Worm (Caenorhabditis elegans): ENCODE data around the gene srd-28.
A peak's percentile ranks its signal among the peaks of the same experiment; 100 is the strongest.

Gene srd-28

DNA sequence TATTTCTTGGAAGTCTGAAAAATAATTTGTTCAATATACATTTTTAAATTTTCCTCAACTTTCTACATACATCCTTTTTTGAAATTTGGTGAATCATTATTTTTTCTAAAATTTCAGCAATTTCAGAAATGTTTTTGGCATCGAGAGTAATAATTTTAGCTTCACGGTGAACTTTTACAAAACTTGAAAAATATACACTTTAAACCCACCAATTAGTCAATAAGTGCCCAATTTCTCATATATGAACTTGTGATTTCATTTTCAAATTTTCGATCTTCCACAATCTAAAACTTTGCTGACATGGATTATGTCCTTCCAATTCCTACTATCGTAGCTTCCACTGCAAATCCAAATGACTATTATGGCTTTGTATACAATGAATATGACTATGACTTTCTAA is 26.7 kb upstream of the srd-28 start, which contains the start of gene srw-24:
srw-24 (plus strand) TSS at position 301 of the 400 bp plus-strand sequence.
- no peak for TF ChIP-seq ama-1 (optimal IDR thresholded peaks at IDR 0.05)
- TF ChIP-seq zip-11 (GFP tag; IDR thresholded peaks at IDR 0.05) = no peak
- no peak for TF ChIP-seq mdl-1 (tag; optimal IDR thresholded peaks at IDR 0.05)
- no peak for TF ChIP-seq ztf-7 (tag; optimal IDR thresholded peaks at IDR 0.05)
- TF ChIP-seq ceh-32 (tag; optimal IDR thresholded peaks at IDR 0.05; ENCODE audit: poor library complexity) = no peak
- no peak for TF ChIP-seq hlh-30 (tag; optimal IDR thresholded peaks at IDR 0.05; ENCODE audit: insufficient read depth)
- no peak for TF ChIP-seq F49E8.2 (tag; optimal IDR thresholded peaks at IDR 0.05; ENCODE audit: borderline replicate concordance)
- TF ChIP-seq unc-130 (GFP tag; optimal IDR thresholded peaks at IDR 0.05) = no peak
- TF ChIP-seq lir-3 (tag; optimal IDR thresholded peaks at IDR 0.05) = no peak

DNA sequence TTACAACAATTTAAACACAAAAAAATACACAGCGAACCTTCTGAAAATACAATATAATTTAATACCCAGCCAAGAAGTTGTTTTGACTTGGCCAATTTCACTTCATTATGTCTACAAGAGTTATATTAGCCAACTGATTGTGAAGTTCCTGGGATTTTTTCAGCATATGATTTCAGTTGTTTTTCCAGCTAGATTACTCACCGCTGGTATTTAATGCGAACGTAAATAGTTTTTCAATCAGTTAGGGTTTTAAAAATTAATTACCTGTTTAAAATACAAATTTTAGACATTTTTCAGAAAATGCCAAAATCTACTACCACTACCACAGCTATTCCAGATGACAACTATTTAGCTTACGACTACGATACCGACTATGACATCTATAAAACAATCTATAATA is 24.8 kb upstream of the srd-28 start, which contains the start of gene srw-14:
srw-14 (plus strand) TSS at position 301 of the 400 bp plus-strand sequence.
- no peak for TF ChIP-seq zip-2 (tag; optimal IDR thresholded peaks at IDR 0.05)
- no peak for TF ChIP-seq F10B5.3 (tag; optimal IDR thresholded peaks at IDR 0.05)
- TF ChIP-seq dpl-1 (GFP tag; optimal IDR thresholded peaks at IDR 0.05) = no peak
- TF ChIP-seq ceh-28 (tag; optimal IDR thresholded peaks at IDR 0.05) = no peak
- no peak for TF ChIP-seq dve-1 (tag; optimal IDR thresholded peaks at IDR 0.05; ENCODE audit: insufficient read depth)

DNA sequence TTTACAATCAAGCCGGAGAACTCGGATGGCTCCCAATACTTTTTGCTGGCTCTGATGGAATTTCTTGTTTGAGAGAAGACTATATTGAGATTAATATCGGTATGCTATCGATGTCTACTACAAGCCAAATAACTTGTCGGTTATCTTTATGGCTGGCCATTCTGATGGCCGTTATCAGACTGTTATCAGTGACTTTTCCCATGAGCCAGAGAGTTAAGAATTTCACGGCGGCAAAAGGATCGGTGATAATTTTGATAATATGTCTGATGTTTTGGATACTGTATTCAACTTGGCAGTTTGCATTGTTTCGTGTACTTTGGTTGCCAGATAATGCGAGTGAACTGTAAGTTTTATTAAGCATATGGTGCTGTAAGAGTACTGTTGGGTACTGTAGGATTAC is 24.2 kb upstream of the srd-28 start:
- TF ChIP-seq pqm-1 (tag; optimal IDR thresholded peaks at IDR 0.05) = peak; percentile 41
- no peak for TF ChIP-seq mdl-1 (tag; optimal IDR thresholded peaks at IDR 0.05)

DNA sequence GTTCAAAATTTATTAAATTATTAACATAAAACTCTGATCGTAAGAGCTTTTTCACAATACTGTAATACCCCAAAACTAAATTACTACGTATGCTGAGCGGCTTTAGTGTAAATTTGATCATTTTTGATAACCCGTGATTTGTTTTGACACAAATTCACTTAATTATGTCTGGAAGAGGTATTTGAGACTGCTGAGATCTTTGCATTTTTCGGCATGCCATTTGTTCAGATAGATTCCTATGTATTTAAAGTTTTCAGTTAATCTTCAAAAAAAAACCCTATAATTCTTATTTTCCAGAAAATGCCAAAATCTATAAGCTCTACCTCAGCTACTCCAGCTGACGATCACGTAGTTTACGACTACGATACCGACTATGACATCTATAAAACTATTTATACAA is 20.2 kb upstream of the srd-28 start, which contains the start of gene srw-15:
srw-15 (plus strand) TSS at position 301 of the 400 bp plus-strand sequence.
- no peak for TF ChIP-seq set-16 (GFP tag; IDR thresholded peaks at IDR 0.05)
- no peak for TF ChIP-seq tra-1 (GFP tag; IDR thresholded peaks at IDR 0.05)
- no peak for TF ChIP-seq nhr-48 (tag; optimal IDR thresholded peaks at IDR 0.05)
- TF ChIP-seq gei-8 (GFP tag; optimal IDR thresholded peaks at IDR 0.05) = no peak
- TF ChIP-seq ama-1 (optimal IDR thresholded peaks at IDR 0.05) = no peak
- TF ChIP-seq nhr-237 (tag; optimal IDR thresholded peaks at IDR 0.05) = no peak
- no peak for TF ChIP-seq nhr-42 (GFP tag; IDR thresholded peaks at IDR 0.05)
- no peak for TF ChIP-seq lin-39 (tag; optimal IDR thresholded peaks at IDR 0.05)
- no peak for TF ChIP-seq mdl-1 (tag; optimal IDR thresholded peaks at IDR 0.05)
- no peak for TF ChIP-seq snpc-4 (tag; optimal IDR thresholded peaks at IDR 0.05)
- no peak for TF ChIP-seq F26F4.8 (GFP tag; conservative IDR thresholded peaks at IDR 0.05)
- no peak for TF ChIP-seq ceh-32 (tag; optimal IDR thresholded peaks at IDR 0.05; ENCODE audit: poor library complexity)
- TF ChIP-seq mes-2 (tag; optimal IDR thresholded peaks at IDR 0.05; ENCODE audit: poor library complexity, severe bottlenecking) = no peak
- TF ChIP-seq spr-1 (tag; optimal IDR thresholded peaks at IDR 0.05) = no peak
- TF ChIP-seq Y5F2A.4 (GFP tag; optimal IDR thresholded peaks at IDR 0.05) = no peak
- TF ChIP-seq lin-13 (GFP tag; optimal IDR thresholded peaks at IDR 0.05) = no peak

DNA sequence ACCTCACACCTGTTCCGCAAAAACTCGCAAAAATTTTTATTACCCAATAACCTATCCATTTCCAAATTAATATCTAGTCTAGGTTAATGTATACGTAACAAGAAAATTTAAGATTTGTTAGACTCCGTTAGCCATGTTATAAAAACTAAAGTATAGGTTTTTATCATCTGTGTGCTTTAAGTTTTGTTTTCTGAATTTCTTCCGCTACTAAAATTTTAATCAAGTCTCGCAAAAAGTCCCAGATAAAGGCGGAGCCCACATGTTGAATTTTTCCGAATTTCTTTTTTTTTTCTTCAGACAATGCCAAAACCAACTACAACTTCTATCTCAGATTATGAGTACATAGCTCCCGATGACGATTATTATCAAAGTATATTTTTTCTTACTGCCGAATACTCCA is 18.2 kb upstream of the srd-28 start, which contains the start of gene srw-13:
srw-13 (plus strand) TSS at position 301 of the 400 bp plus-strand sequence.
- peak; percentile 29 for TF ChIP-seq aha-1 (tag)
- TF ChIP-seq hif-1 (tag; optimal IDR thresholded peaks at IDR 0.05) = no peak

DNA sequence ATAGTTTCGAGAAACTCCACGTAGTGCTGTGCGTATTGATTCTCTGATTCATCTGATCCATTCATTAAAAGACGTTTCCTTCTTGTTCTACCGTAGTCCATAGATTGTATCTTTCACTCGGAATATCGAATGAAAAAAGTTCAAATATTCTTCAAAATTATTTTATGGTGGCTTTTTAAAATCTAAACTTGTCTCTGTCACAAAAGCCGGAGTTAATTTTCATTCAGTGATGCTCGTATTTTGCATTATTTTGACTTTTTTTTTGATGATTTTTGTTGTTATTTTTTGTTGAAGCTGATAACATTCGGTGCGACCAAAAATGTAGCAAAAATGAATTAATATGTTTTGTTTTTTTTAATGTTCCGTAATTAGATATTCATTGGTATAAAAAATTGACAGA is 14.7 kb upstream of the srd-28 start, which contains the start of gene nhr-164:
nhr-164 (minus strand) TSS at position 101 of the 400 bp plus-strand sequence.
- TF ChIP-seq gei-8 (GFP tag; optimal IDR thresholded peaks at IDR 0.05) (no peak), daf-12 (tag; optimal IDR thresholded peaks at IDR 0.05) (no peak), aha-1 (tag) (no peak), nhr-11 (tag; optimal IDR thresholded peaks at IDR 0.05) (no peak), fos-1 (tag; optimal IDR thresholded peaks at IDR 0.05) (no peak), ceh-32 (tag; optimal IDR thresholded peaks at IDR 0.05; ENCODE audit: poor library complexity) (no peak)
